Fruit fly (Drosophila melanogaster) whole organism, embryonic: Measurements from ENCODE around the gene CG14913.

Experiments used
- Bgb ChIP-seq: fragments of 200-800 bp; sonication (Bioruptor generic); IDR thresholded peaks from 2 replicates; pipeline ENCODE4 v1.3.6; 2022; ENCODE audit warnings: missing biosample characterization, missing genetic modification characterization; ENCODE audit not compliant: partially characterized antibody
- BtbVII ChIP-seq: fragments of 200-800 bp; sonication (Bioruptor generic); optimal IDR thresholded peaks from 3 replicates; lab custom pipeline; 2017; ENCODE audit warnings: missing biosample characterization, mild to moderate bottlenecking, missing genetic modification characterization
- C15 ChIP-seq: fragments of 200-800 bp; sonication (Bioruptor generic); IDR thresholded peaks from 3 replicates; pipeline ENCODE4 v1.3.6; 2022; ENCODE audit warnings: missing biosample characterization, missing genetic modification characterization
- CG10462 ChIP-seq: fragments of 200-800 bp; sonication (Bioruptor generic); optimal IDR thresholded peaks from 2 replicates; lab custom pipeline; 2016; ENCODE audit warnings: missing biosample characterization, missing genetic modification characterization
- CG1233 ChIP-seq: fragments of 200-800 bp; sonication (Bioruptor generic); optimal IDR thresholded peaks from 4 replicates; lab custom pipeline; 2018; ENCODE audit warnings: missing biosample characterization, mild to moderate bottlenecking, missing genetic modification characterization
- CG12659 ChIP-seq: fragments of 200-800 bp; sonication (Bioruptor generic); optimal IDR thresholded peaks from 3 replicates; lab custom pipeline; 2017; ENCODE audit warnings: mild to moderate bottlenecking, missing biosample characterization, missing genetic modification reagents, missing genetic modification characterization
- CG13287 ChIP-seq: fragments of 200-800 bp; sonication (Bioruptor generic); IDR thresholded peaks from 2 replicates; pipeline ENCODE4 v1.3.6; 2022; ENCODE audit warnings: missing biosample characterization, missing genetic modification characterization; ENCODE audit not compliant: partially characterized antibody
- CG14441 ChIP-seq: fragments of 200-800 bp; sonication (Bioruptor generic); IDR thresholded peaks from 2 replicates; pipeline ENCODE4 v1.3.6; 2022; ENCODE audit warnings: missing biosample characterization, missing genetic modification characterization
- CG18262 ChIP-seq: fragments of 200-800 bp; optimal IDR thresholded peaks from 3 replicates; lab custom pipeline; 2019; ENCODE audit warnings: missing biosample characterization, mild to moderate bottlenecking, missing genetic modification characterization, moderate library complexity
- CG2202 ChIP-seq: fragments of 200-800 bp; sonication (Bioruptor generic); optimal IDR thresholded peaks from 2 replicates; lab custom pipeline; 2018; ENCODE audit warnings: missing biosample characterization, mild to moderate bottlenecking, missing genetic modification characterization
- CG31224 ChIP-seq: fragments of 200-800 bp; sonication (Bioruptor generic); IDR thresholded peaks from 2 replicates; pipeline ENCODE4 v1.3.6; 2022; ENCODE audit warnings: missing biosample characterization, missing genetic modification characterization
- CG31441 ChIP-seq: fragments of 200-800 bp; sonication (Bioruptor generic); IDR thresholded peaks from 2 replicates; pipeline ENCODE4 v1.3.6; 2022; ENCODE audit warnings: missing biosample characterization, missing genetic modification characterization
- CG3163 ChIP-seq: fragments of 200-800 bp; sonication (Bioruptor generic); optimal IDR thresholded peaks from 3 replicates; lab custom pipeline; 2016; ENCODE audit warnings: missing biosample characterization, missing genetic modification characterization
- CG4404 ChIP-seq: fragments of 200-800 bp; sonication (Bioruptor generic); IDR thresholded peaks from 2 replicates; pipeline ENCODE4 v1.3.6; 2022; ENCODE audit warnings: missing biosample characterization, missing genetic modification characterization
- CG4707 ChIP-seq: fragments of 200-800 bp; sonication (Bioruptor generic); optimal IDR thresholded peaks from 2 replicates; lab custom pipeline; 2018; ENCODE audit warnings: missing biosample characterization, mild to moderate bottlenecking, missing genetic modification characterization, moderate library complexity
- CG5180 ChIP-seq: fragments of 200-800 bp; sonication (Bioruptor generic); optimal IDR thresholded peaks from 3 replicates; lab custom pipeline; 2017; ENCODE audit warnings: missing biosample characterization, missing genetic modification characterization, mild to moderate bottlenecking, moderate library complexity, missing genetic modification reagents
- CG6813 ChIP-seq: fragments of 200-800 bp; sonication (Bioruptor generic); optimal IDR thresholded peaks from 2 replicates; lab custom pipeline; 2017; ENCODE audit warnings: missing biosample characterization, missing genetic modification characterization, mild to moderate bottlenecking, moderate library complexity, missing genetic modification reagents
- CG7786 ChIP-seq: fragments of 200-800 bp; sonication (Bioruptor generic); optimal IDR thresholded peaks from 2 replicates; lab custom pipeline; 2016; ENCODE audit warnings: missing biosample characterization, missing genetic modification characterization
- CG7839 ChIP-seq: fragments of 200-800 bp; sonication (Bioruptor generic); optimal IDR thresholded peaks from 3 replicates; lab custom pipeline; 2018; ENCODE audit warnings: missing biosample characterization, mild to moderate bottlenecking, missing genetic modification characterization, moderate library complexity
- CG7963 ChIP-seq: fragments of 200-800 bp; sonication (Bioruptor generic); IDR thresholded peaks from 3 replicates; pipeline ENCODE4 v1.3.6; 2022; ENCODE audit warnings: missing biosample characterization, missing genetic modification characterization; ENCODE audit not compliant: partially characterized antibody
- CG9437 ChIP-seq: fragments of 200-800 bp; sonication (Bioruptor generic); optimal IDR thresholded peaks from 2 replicates; lab custom pipeline; 2018; ENCODE audit warnings: missing biosample characterization, mild to moderate bottlenecking, missing genetic modification characterization
- D19A ChIP-seq: fragments of 200-800 bp; optimal IDR thresholded peaks from 3 replicates; lab custom pipeline; 2019; ENCODE audit warnings: missing biosample characterization, mild to moderate bottlenecking, missing genetic modification characterization, moderate library complexity
- HLH4C ChIP-seq: fragments of 200-800 bp; sonication (Bioruptor generic); IDR thresholded peaks from 3 replicates; pipeline ENCODE4 v1.3.6; 2022; ENCODE audit warnings: missing biosample characterization, missing genetic modification characterization; ENCODE audit not compliant: partially characterized antibody
- Lim3 ChIP-seq: fragments of 200-800 bp; sonication (Bioruptor generic); IDR thresholded peaks from 2 replicates; pipeline ENCODE4 v1.3.6; 2022; ENCODE audit warnings: missing biosample characterization, missing genetic modification characterization
- Med ChIP-seq: fragments of 200-800 bp; sonication (Bioruptor generic); peaks from one replicate; lab custom pipeline; 2016; ENCODE audit warnings: missing biosample characterization, missing genetic modification characterization, mild to moderate bottlenecking, inconsistent platforms, moderate library complexity
- PHDP ChIP-seq: fragments of 200-800 bp; sonication (Bioruptor generic); optimal IDR thresholded peaks from 3 replicates; lab custom pipeline; 2018; ENCODE audit warnings: missing biosample characterization, mild to moderate bottlenecking, missing genetic modification characterization, moderate library complexity
- Six4 ChIP-seq: fragments of 200-800 bp; sonication (Bioruptor generic); optimal IDR thresholded peaks from 2 replicates; lab custom pipeline; 2016; ENCODE audit warnings: missing biosample characterization, missing genetic modification characterization
- Ssrp ChIP-seq: fragments of 200-800 bp; sonication (Bioruptor generic); optimal IDR thresholded peaks from 2 replicates; lab custom pipeline; 2018; ENCODE audit warnings: missing biosample characterization, mild to moderate bottlenecking, missing genetic modification characterization, moderate library complexity
- Trl ChIP-seq, 3 experiments: fragments of >200 bp in 2 of 3; fragments of 200-800 bp in 1 of 3; sonication (Bioruptor generic) in 1 of 3; optimal IDR thresholded peaks; 2 replicates in 1 of 3; 3 replicates in 2 of 3; lab custom pipeline; 2016 to 2017; ENCODE audit warnings: missing biosample characterization in 1 of 3, missing genetic modification characterization in 1 of 3
- Xrp1 ChIP-seq: fragments of 200-800 bp; sonication (Bioruptor generic); IDR thresholded peaks from 2 replicates; pipeline ENCODE4 v1.3.6; 2022; ENCODE audit warnings: missing biosample characterization, missing genetic modification characterization
- amos ChIP-seq: fragments of 200-800 bp; sonication (Bioruptor generic); IDR thresholded peaks from 2 replicates; pipeline ENCODE4 v1.3.6; 2022; ENCODE audit warnings: missing biosample characterization, missing genetic modification characterization; ENCODE audit not compliant: partially characterized antibody
- chinmo ChIP-seq: fragments of 200-800 bp; sonication (Bioruptor generic); IDR thresholded peaks from 4 replicates; pipeline ENCODE4 v1.3.6; 2022; ENCODE audit warnings: missing biosample characterization, missing genetic modification characterization; ENCODE audit not compliant: partially characterized antibody
- chm ChIP-seq: fragments of 200-800 bp; sonication (Bioruptor generic); IDR thresholded peaks from 2 replicates; pipeline ENCODE4 v1.3.6; 2022; ENCODE audit warnings: missing biosample characterization, missing genetic modification characterization
- gcm ChIP-seq: fragments of 200-800 bp; sonication (Bioruptor generic); optimal IDR thresholded peaks from 2 replicates; lab custom pipeline; 2019; ENCODE audit warnings: missing biosample characterization, mild to moderate bottlenecking, missing genetic modification characterization, moderate library complexity
- grau ChIP-seq: fragments of 200-800 bp; optimal IDR thresholded peaks from 3 replicates; lab custom pipeline; 2019; ENCODE audit warnings: missing biosample characterization, mild to moderate bottlenecking, missing genetic modification characterization, moderate library complexity
- gro ChIP-seq: fragments of 200-800 bp; sonication (Bioruptor generic); optimal IDR thresholded peaks from 2 replicates; lab custom pipeline; 2016; ENCODE audit warnings: missing biosample characterization, missing genetic modification characterization
- gt ChIP-seq: fragments of 200-800 bp; sonication (Bioruptor generic); IDR thresholded peaks from 2 replicates; pipeline ENCODE4 v1.3.6; 2022; ENCODE audit warnings: missing biosample characterization, missing genetic modification characterization
- ham ChIP-seq: fragments of 200-800 bp; sonication (Bioruptor generic); IDR thresholded peaks from 2 replicates; pipeline ENCODE4 v1.3.6; 2022; ENCODE audit warnings: missing biosample characterization, missing genetic modification characterization
- inv ChIP-seq: fragments of 200-800 bp; sonication (Bioruptor generic); IDR thresholded peaks from 2 replicates; pipeline ENCODE4 v1.3.6; 2022; ENCODE audit warnings: missing biosample characterization, missing genetic modification characterization; ENCODE audit not compliant: partially characterized antibody
- kah ChIP-seq: fragments of 200-800 bp; sonication (Bioruptor generic); optimal IDR thresholded peaks from 2 replicates; lab custom pipeline; 2018; ENCODE audit warnings: missing biosample characterization, mild to moderate bottlenecking, missing genetic modification characterization
- nom ChIP-seq: fragments of 200-800 bp; sonication (Bioruptor generic); optimal IDR thresholded peaks from 2 replicates; lab custom pipeline; 2017; ENCODE audit warnings: missing biosample characterization, missing genetic modification characterization, mild to moderate bottlenecking, moderate library complexity, missing genetic modification reagents
- odd ChIP-seq: fragments of 200-800 bp; sonication (Bioruptor generic); optimal IDR thresholded peaks from 2 replicates; lab custom pipeline; 2017; ENCODE audit warnings: missing biosample characterization, mild to moderate bottlenecking, missing genetic modification characterization
- otp ChIP-seq: fragments of 200-800 bp; sonication (Bioruptor generic); IDR thresholded peaks from 3 replicates; pipeline ENCODE4, ENCODE4 v1.3.6; 2022; ENCODE audit warnings: missing biosample characterization, missing genetic modification characterization
- pho ChIP-seq: fragments of 200-800 bp; sonication (Bioruptor generic); optimal IDR thresholded peaks from 2 replicates; lab custom pipeline; 2016; ENCODE audit warnings: missing biosample characterization, missing genetic modification characterization
- salm ChIP-seq: fragments of 200-800 bp; sonication (Bioruptor generic); optimal IDR thresholded peaks from 2 replicates; lab custom pipeline; 2018; ENCODE audit warnings: missing biosample characterization, mild to moderate bottlenecking, missing genetic modification characterization
- schlank ChIP-seq: fragments of 200-800 bp; sonication (Bioruptor generic); optimal IDR thresholded peaks from 2 replicates; lab custom pipeline; 2018; ENCODE audit warnings: missing biosample characterization, mild to moderate bottlenecking, missing genetic modification characterization
- sim ChIP-seq: fragments of 200-800 bp; sonication (Bioruptor generic); IDR thresholded peaks from 2 replicates; pipeline ENCODE4 v1.3.6; 2022; ENCODE audit warnings: missing biosample characterization, missing genetic modification characterization
- wor ChIP-seq: fragments of 200-800 bp; sonication (Bioruptor generic); IDR thresholded peaks from 2 replicates; pipeline ENCODE4 v1.3.6; 2022; ENCODE audit warnings: missing biosample characterization, missing genetic modification characterization
- yki ChIP-seq: fragments of >200 bp; optimal IDR thresholded peaks from 3 replicates; lab custom pipeline; 2018

Gene CG14913

DNA sequence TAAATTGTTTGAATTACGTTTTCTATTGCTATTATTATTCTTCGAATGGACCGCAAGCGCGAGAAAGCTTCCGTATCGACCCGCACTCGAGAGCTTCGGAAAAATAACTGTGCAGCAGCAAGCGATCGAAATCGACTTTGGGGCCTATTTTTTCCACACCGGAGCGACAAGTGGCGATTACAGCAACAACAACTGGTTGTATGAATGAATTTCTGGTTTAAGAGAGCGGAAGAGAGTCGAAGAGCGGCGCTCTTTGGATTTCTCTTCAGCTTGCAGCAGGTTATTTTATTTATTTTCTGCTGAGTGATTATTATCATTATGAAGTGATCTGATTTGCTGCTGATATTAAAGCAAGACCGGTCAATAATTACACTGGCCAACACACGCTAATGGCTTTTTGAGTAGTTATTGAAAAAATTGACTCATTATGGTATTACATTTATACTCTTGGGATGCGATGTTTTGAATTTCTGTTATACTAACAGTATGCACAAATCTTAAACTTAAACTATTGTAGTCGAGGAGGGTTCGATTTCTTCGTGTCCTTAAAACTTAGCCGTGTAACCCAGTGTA, 50.2 kb downstream of the CG14913 start, which contains the start of gene Samuel (continued):
- no peak for TF ChIP-seq CG14441 (GFP tag; lab: Robert Waterston, UW)
- no peak for TF ChIP-seq CG10462 (GFP tag; lab: Kevin White, UChicago)
- TF ChIP-seq Six4 (GFP tag; lab: Kevin White, UChicago): no peak
- 0 out of 3 replicates have a peak, but pooled peaks have one; percentile 20 for TF ChIP-seq CG7963 (GFP tag; lab: Robert Waterston, UW)
- no peak for TF ChIP-seq CG1233 (GFP tag; lab: Kevin White, UChicago)
- TF ChIP-seq HLH4C (GFP tag; lab: Robert Waterston, UW): peak; percentile 36; the same call in 1 of the 3 replicates
- TF ChIP-seq CG3163: peak; percentile 99
- TF ChIP-seq amos (GFP tag; lab: Robert Waterston, UW): peak; percentile 36; the same call in 1 of the 2 replicates
- TF ChIP-seq gro (GFP tag; lab: Kevin White, UChicago): peak; percentile 7
- TF ChIP-seq CG4404 (GFP tag; lab: Robert Waterston, UW): no peak
- TF ChIP-seq otp (GFP tag; lab: Robert Waterston, UW): no peak
- peak; percentile 49; the same call in 1 of the 2 replicates for TF ChIP-seq CG13287
- peak; percentile 72 for TF ChIP-seq Med
- no peak for TF ChIP-seq CG9437
- peak; percentile 39 for TF ChIP-seq yki (lab: Kevin White, UChicago)
- peak; percentile 10; the same call in 1 of the 2 replicates for TF ChIP-seq CG31441 (GFP tag; lab: Robert Waterston, UW)
- peak; percentile 27; the same call in 1 of the 2 replicates for TF ChIP-seq chm (GFP tag; lab: Robert Waterston, UW)
- TF ChIP-seq nom (GFP tag; lab: Kevin White, UChicago): peak; percentile 77
- no peak for TF ChIP-seq sim
- TF ChIP-seq CG12659 (GFP tag; lab: Kevin White, UChicago): peak; percentile 16
- TF ChIP-seq grau (tag; lab: Kevin White, UChicago): peak; percentile 22
- TF ChIP-seq kah (GFP tag; lab: Kevin White, UChicago): peak; percentile 85
- TF ChIP-seq CG7839 (tag; lab: Kevin White, UChicago): no peak
- TF ChIP-seq Xrp1 (GFP tag; lab: Robert Waterston, UW): 0 out of 2 replicates have a peak, but pooled peaks have one; percentile 24
- peak; percentile 20 for TF ChIP-seq CG4707 (GFP tag; lab: Kevin White, UChicago)
- peak; percentile 23 for TF ChIP-seq CG18262
- TF ChIP-seq Ssrp: no peak
- peak; percentile 59 for TF ChIP-seq CG5180 (GFP tag; lab: Kevin White, UChicago)
- TF ChIP-seq Bgb (GFP tag; lab: Robert Waterston, UW): no peak
- no peak for TF ChIP-seq gt (GFP tag; lab: Robert Waterston, UW)
- peak; percentile 7 for TF ChIP-seq CG2202 (tag; lab: Kevin White, UChicago)
- TF ChIP-seq C15: no peak
- TF ChIP-seq pho (GFP tag; lab: Kevin White, UChicago): no peak
- TF ChIP-seq chinmo (GFP tag; lab: Robert Waterston, UW): peak; percentile 82; the same call in 3 of the 4 replicates
- TF ChIP-seq wor (GFP tag; lab: Robert Waterston, UW): no peak
- TF ChIP-seq gcm (GFP tag; lab: Kevin White, UChicago): peak; percentile 11
- TF ChIP-seq CG6813 (GFP tag; lab: Kevin White, UChicago): peak; percentile 20
- peak; percentile 91 to 93 for TF ChIP-seq Trl (optimal IDR thresholded peaks at IDR 0.05; lab: Kevin White, UChicago)
- peak; percentile 20 for TF ChIP-seq Trl (GFP tag; optimal IDR thresholded peaks at IDR 0.05; lab: Kevin White, UChicago)
- TF ChIP-seq D19A (tag; lab: Kevin White, UChicago): peak; percentile 20
- TF ChIP-seq CG7786: no peak
- TF ChIP-seq ham: no peak
- peak; percentile 28 for TF ChIP-seq PHDP (tag; lab: Kevin White, UChicago)
- TF ChIP-seq CG31224 (GFP tag; lab: Robert Waterston, UW): no peak
- TF ChIP-seq salm (tag; lab: Kevin White, UChicago): peak; percentile 54
- no peak for TF ChIP-seq inv (GFP tag; lab: Robert Waterston, UW)
- peak; percentile 16 for TF ChIP-seq BtbVII
- TF ChIP-seq schlank: no peak
- no peak for TF ChIP-seq Lim3 (GFP tag; lab: Robert Waterston, UW)
- TF ChIP-seq odd (GFP tag; lab: Kevin White, UChicago): peak; percentile 28
